Fruit fly (Drosophila melanogaster) whole organism, embryonic: Measurements from ENCODE around the gene Cht6.
A peak's percentile ranks its signal among the peaks of the same experiment; 100 is the strongest.

Experiments
- Atf-2 ChIP-seq: fragments of 200-800 bp; sonication (Bioruptor generic); optimal IDR thresholded peaks from 2 replicates; lab custom pipeline; 2016; ENCODE audit warnings: missing biosample characterization, missing genetic modification characterization
- CG10462 ChIP-seq: fragments of 200-800 bp; sonication (Bioruptor generic); optimal IDR thresholded peaks from 2 replicates; lab custom pipeline; 2016; ENCODE audit warnings: missing biosample characterization, missing genetic modification characterization
- CG10654 ChIP-seq: fragments of 200-800 bp; sonication (Bioruptor generic); optimal IDR thresholded peaks from 2 replicates; lab custom pipeline; 2016; ENCODE audit warnings: missing biosample characterization, missing genetic modification characterization
- CG12071 ChIP-seq: fragments of 200-800 bp; sonication (Bioruptor generic); optimal IDR thresholded peaks from 3 replicates; lab custom pipeline; 2018; ENCODE audit warnings: missing biosample characterization, mild to moderate bottlenecking, missing genetic modification characterization
- CG12155 ChIP-seq: fragments of 200-800 bp; sonication (Bioruptor generic); optimal IDR thresholded peaks from 3 replicates; lab custom pipeline; 2016; ENCODE audit warnings: missing biosample characterization, missing genetic modification characterization
- CG12236 ChIP-seq: fragments of 200-800 bp; sonication (Bioruptor generic); optimal IDR thresholded peaks from 2 replicates; lab custom pipeline; 2016; ENCODE audit warnings: missing biosample characterization, missing genetic modification characterization
- CG14014 ChIP-seq: fragments of 200-800 bp; sonication (Bioruptor generic); IDR thresholded peaks from 2 replicates; pipeline ENCODE4 v1.3.6; 2022; ENCODE audit warnings: missing biosample characterization, missing genetic modification characterization
- CG14050 ChIP-seq: fragments of 200-800 bp; sonication (Bioruptor generic); IDR thresholded peaks from 3 replicates; pipeline ENCODE4 v1.3.6; 2022; ENCODE audit warnings: missing biosample characterization, missing genetic modification characterization
- CG16813 ChIP-seq: fragments of 200-800 bp; sonication (Bioruptor generic); IDR thresholded peaks from 3 replicates; pipeline ENCODE4 v1.3.6; 2022; ENCODE audit warnings: missing biosample characterization, missing genetic modification characterization; ENCODE audit not compliant: partially characterized antibody
- CG2129 ChIP-seq: fragments of 200-800 bp; sonication (Bioruptor generic); IDR thresholded peaks from 2 replicates; pipeline ENCODE4 v1.3.6; 2022; ENCODE audit warnings: missing biosample characterization, missing genetic modification characterization; ENCODE audit not compliant: partially characterized antibody
- CG2202 ChIP-seq: fragments of 200-800 bp; sonication (Bioruptor generic); optimal IDR thresholded peaks from 2 replicates; lab custom pipeline; 2018; ENCODE audit warnings: missing biosample characterization, mild to moderate bottlenecking, missing genetic modification characterization
- CG32767 ChIP-seq: fragments of 200-800 bp; sonication (Bioruptor generic); IDR thresholded peaks from 2 replicates; pipeline ENCODE4 v1.3.6; 2022; ENCODE audit warnings: missing biosample characterization, missing genetic modification characterization
- CG4617 ChIP-seq: fragments of 200-800 bp; sonication (Bioruptor generic); optimal IDR thresholded peaks from 3 replicates; lab custom pipeline; 2016; ENCODE audit warnings: missing biosample characterization, missing genetic modification characterization, borderline replicate concordance
- CG5180 ChIP-seq: fragments of 200-800 bp; sonication (Bioruptor generic); optimal IDR thresholded peaks from 3 replicates; lab custom pipeline; 2017; ENCODE audit warnings: missing biosample characterization, missing genetic modification characterization, mild to moderate bottlenecking, moderate library complexity, missing genetic modification reagents
- CG7987 ChIP-seq: fragments of 200-800 bp; sonication (Bioruptor generic); optimal IDR thresholded peaks from 2 replicates; lab custom pipeline; 2018; ENCODE audit warnings: missing biosample characterization, mild to moderate bottlenecking, missing genetic modification characterization, moderate library complexity
- Dp ChIP-seq: fragments of 200-800 bp; sonication (Bioruptor generic); optimal IDR thresholded peaks from 2 replicates; lab custom pipeline; 2018; ENCODE audit warnings: missing biosample characterization, mild to moderate bottlenecking, missing genetic modification characterization, moderate library complexity
- HLH3B ChIP-seq: fragments of 200-800 bp; sonication (Bioruptor generic); IDR thresholded peaks from 2 replicates; pipeline ENCODE4 v1.3.6; 2022; ENCODE audit warnings: missing biosample characterization, missing genetic modification characterization
- MESR4 ChIP-seq: fragments of 200-800 bp; sonication (Bioruptor generic); optimal IDR thresholded peaks from 2 replicates; lab custom pipeline; 2018; ENCODE audit warnings: missing biosample characterization, mild to moderate bottlenecking, missing genetic modification characterization, moderate library complexity
- NC2α ChIP-seq: fragments of 200-800 bp; sonication (Bioruptor generic); optimal IDR thresholded peaks from 2 replicates; lab custom pipeline; 2016; ENCODE audit warnings: missing biosample characterization, missing genetic modification characterization
- Nf-YA ChIP-seq: fragments of 200-800 bp; sonication (Bioruptor generic); IDR thresholded peaks from 2 replicates; pipeline ENCODE4 v1.3.6; 2022; ENCODE audit warnings: missing biosample characterization, missing genetic modification characterization
- Optix ChIP-seq: fragments of 200-800 bp; sonication (Bioruptor generic); IDR thresholded peaks from 3 replicates; pipeline ENCODE4 v1.3.6; 2022; ENCODE audit warnings: missing biosample characterization, missing genetic modification characterization
- Pdp1 ChIP-seq, 2 experiments: fragments of 200-800 bp; sonication (Bioruptor generic); optimal IDR thresholded peaks; 3 replicates each; lab custom pipeline; 2016; ENCODE audit warnings: missing biosample characterization in 2 of 2, missing genetic modification characterization in 2 of 2, mild to moderate bottlenecking in 1 of 2, moderate library complexity in 1 of 2
- Vsx1 ChIP-seq: fragments of 200-800 bp; sonication (Bioruptor generic); optimal IDR thresholded peaks from 2 replicates; lab custom pipeline; 2017; ENCODE audit warnings: missing biosample characterization, mild to moderate bottlenecking, missing genetic modification characterization, missing genetic modification reagents
- ac ChIP-seq: fragments of 200-800 bp; sonication (Bioruptor generic); optimal IDR thresholded peaks from 3 replicates; lab custom pipeline; 2017; ENCODE audit warnings: missing biosample characterization, mild to moderate bottlenecking, missing genetic modification characterization
- al ChIP-seq: fragments of 200-800 bp; sonication (Bioruptor generic); IDR thresholded peaks from 2 replicates; pipeline ENCODE4 v1.3.6; 2022; ENCODE audit warnings: missing biosample characterization, missing genetic modification characterization
- bab2 ChIP-seq: fragments of 200-800 bp; sonication (Bioruptor generic); optimal IDR thresholded peaks from 2 replicates; lab custom pipeline; 2016; ENCODE audit warnings: missing biosample characterization, missing genetic modification characterization
- crp ChIP-seq, 2 experiments: fragments of 200-800 bp; sonication (Bioruptor generic); optimal IDR thresholded peaks; 2 replicates in 1 of 2; 3 replicates in 1 of 2; lab custom pipeline; 2017; ENCODE audit warnings: missing biosample characterization in 2 of 2, missing genetic modification characterization in 2 of 2, mild to moderate bottlenecking in 1 of 2, moderate library complexity in 1 of 2
- dmrt99B ChIP-seq: fragments of 200-800 bp; sonication (Bioruptor generic); optimal IDR thresholded peaks from 2 replicates; lab custom pipeline; 2018; ENCODE audit warnings: missing biosample characterization, mild to moderate bottlenecking, missing genetic modification characterization, moderate library complexity
- gcm ChIP-seq: fragments of 200-800 bp; sonication (Bioruptor generic); optimal IDR thresholded peaks from 2 replicates; lab custom pipeline; 2019; ENCODE audit warnings: missing biosample characterization, mild to moderate bottlenecking, missing genetic modification characterization, moderate library complexity
- ken ChIP-seq: fragments of 200-800 bp; sonication (Bioruptor generic); IDR thresholded peaks from 3 replicates; pipeline ENCODE4 v1.3.6; 2022; ENCODE audit warnings: missing biosample characterization, missing genetic modification characterization
- lola ChIP-seq, 3 experiments: fragments of >200 bp in 2 of 3; fragments of 200-800 bp in 1 of 3; sonication (Bioruptor generic) in 1 of 3; optimal IDR thresholded peaks; 2 replicates each; lab custom pipeline; 2017 to 2019; ENCODE audit warnings: missing biosample characterization in 3 of 3, missing genetic modification characterization in 3 of 3, mild to moderate bottlenecking in 1 of 3, moderate library complexity in 1 of 3
- mld ChIP-seq: fragments of 200-800 bp; sonication (Bioruptor generic); IDR thresholded peaks from 3 replicates; pipeline ENCODE4 v1.3.6; 2022; ENCODE audit warnings: missing biosample characterization, missing genetic modification characterization; ENCODE audit not compliant: partially characterized antibody
- nerfin-1 ChIP-seq: fragments of 200-800 bp; sonication (Bioruptor generic); optimal IDR thresholded peaks from 3 replicates; lab custom pipeline; 2019; ENCODE audit warnings: missing biosample characterization, mild to moderate bottlenecking, missing genetic modification characterization, moderate library complexity
- nmo ChIP-seq: fragments of 200-800 bp; sonication (Bioruptor generic); optimal IDR thresholded peaks from 2 replicates; lab custom pipeline; 2018; ENCODE audit warnings: missing biosample characterization, mild to moderate bottlenecking, missing genetic modification characterization, moderate library complexity
- pros ChIP-seq: fragments of 200-800 bp; sonication (Bioruptor generic); optimal IDR thresholded peaks from 3 replicates; lab custom pipeline; 2019; ENCODE audit warnings: missing biosample characterization, mild to moderate bottlenecking, missing genetic modification characterization, moderate library complexity
- salm ChIP-seq: fragments of 200-800 bp; sonication (Bioruptor generic); optimal IDR thresholded peaks from 2 replicates; lab custom pipeline; 2018; ENCODE audit warnings: missing biosample characterization, mild to moderate bottlenecking, missing genetic modification characterization
- sc ChIP-seq, 3 experiments: fragments of >200 bp in 2 of 3; fragments of 200-800 bp in 1 of 3; sonication (Bioruptor generic) in 1 of 3; optimal IDR thresholded peaks; 2 replicates in 2 of 3; 3 replicates in 1 of 3; lab custom pipeline; 2017; ENCODE audit warnings: mild to moderate bottlenecking in 1 of 3, missing biosample characterization in 1 of 3, missing genetic modification characterization in 1 of 3, missing genetic modification reagents in 1 of 3
- sd ChIP-seq: fragments of 200-800 bp; sonication (Bioruptor generic); optimal IDR thresholded peaks from 3 replicates; lab custom pipeline; 2018; ENCODE audit warnings: missing biosample characterization, mild to moderate bottlenecking, missing genetic modification characterization, moderate library complexity
- seq ChIP-seq: fragments of 200-800 bp; sonication (Bioruptor generic); IDR thresholded peaks from 2 replicates; pipeline ENCODE4 v1.3.6; 2022; ENCODE audit warnings: missing biosample characterization, missing genetic modification characterization
- sr ChIP-seq: fragments of 200-800 bp; sonication (Bioruptor generic); IDR thresholded peaks from 3 replicates; pipeline ENCODE4 v1.3.6; 2022; ENCODE audit warnings: missing biosample characterization, missing genetic modification characterization
- zf30C ChIP-seq: fragments of 200-800 bp; sonication (Bioruptor generic); optimal IDR thresholded peaks from 3 replicates; lab custom pipeline; 2018; ENCODE audit warnings: missing biosample characterization, mild to moderate bottlenecking, missing genetic modification characterization
- zfh1 ChIP-seq: fragments of 200-800 bp; sonication (Bioruptor generic); IDR thresholded peaks from 3 replicates; pipeline ENCODE4 v1.3.6; 2022; ENCODE audit warnings: missing biosample characterization, missing genetic modification characterization

Cht6 gene

DNA sequence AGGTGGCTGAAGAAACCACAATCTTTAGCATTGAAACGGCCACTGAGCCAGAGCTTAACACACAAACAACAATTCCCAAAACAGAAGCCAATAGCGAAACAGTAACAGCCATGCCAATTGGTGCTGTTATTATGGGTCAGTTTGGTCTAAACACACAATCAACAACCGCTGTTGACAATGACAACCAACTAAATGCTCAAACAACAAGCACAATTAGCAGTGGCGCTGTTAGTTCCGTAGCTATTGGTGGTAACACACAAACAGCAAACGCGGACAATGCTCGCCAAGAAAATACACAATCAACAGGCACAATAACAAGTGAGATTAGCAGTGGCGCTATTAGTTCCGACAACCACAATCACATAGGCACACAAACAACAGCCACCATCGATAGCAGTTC lies 27.2 kb downstream of the Cht6 start (continued):
- TF ChIP-seq Dp (GFP tag; lab: Kevin White, UChicago): no peak
- TF ChIP-seq dmrt99B (tag; lab: Kevin White, UChicago): peak; percentile 21
- 0 out of 3 replicates have a peak, but pooled peaks have one; percentile 12 for TF ChIP-seq ken (GFP tag; lab: Robert Waterston, UW)
- peak; percentile 28 for TF ChIP-seq CG5180 (GFP tag; lab: Kevin White, UChicago)
- TF ChIP-seq Nf-YA (GFP tag; lab: Robert Waterston, UW): peak; percentile 43; the same call in 1 of the 2 replicates
- TF ChIP-seq Vsx1: no peak
- TF ChIP-seq CG14014: peak; percentile 20; the same call in 1 of the 2 replicates
- TF ChIP-seq seq (GFP tag; lab: Robert Waterston, UW): peak; percentile 51; the same call in 1 of the 2 replicates
- TF ChIP-seq CG12071 (GFP tag; lab: Kevin White, UChicago): peak; percentile 44
- no peak for TF ChIP-seq sc (optimal IDR thresholded peaks at IDR 0.05; lab: Kevin White, UChicago)
- no peak for TF ChIP-seq sc (GFP tag; optimal IDR thresholded peaks at IDR 0.05; lab: Kevin White, UChicago)
- no peak for TF ChIP-seq CG12236 (GFP tag; lab: Kevin White, UChicago)
- peak; percentile 13 for TF ChIP-seq CG7987 (GFP tag; lab: Kevin White, UChicago)
- TF ChIP-seq nmo (GFP tag; lab: Kevin White, UChicago): no peak
- no peak for TF ChIP-seq zfh1
- TF ChIP-seq crp (GFP tag; optimal IDR thresholded peaks at IDR 0.05; lab: Kevin White, UChicago): no peak
- peak; percentile 29; the same call in 1 of the 3 replicates for TF ChIP-seq sr (GFP tag; lab: Robert Waterston, UW)
- no peak for TF ChIP-seq NC2α (GFP tag; lab: Kevin White, UChicago)
- no peak for TF ChIP-seq nerfin-1 (tag; lab: Kevin White, UChicago)
- peak; percentile 17; the same call in 1 of the 2 replicates for TF ChIP-seq HLH3B (GFP tag; lab: Robert Waterston, UW)

DNA sequence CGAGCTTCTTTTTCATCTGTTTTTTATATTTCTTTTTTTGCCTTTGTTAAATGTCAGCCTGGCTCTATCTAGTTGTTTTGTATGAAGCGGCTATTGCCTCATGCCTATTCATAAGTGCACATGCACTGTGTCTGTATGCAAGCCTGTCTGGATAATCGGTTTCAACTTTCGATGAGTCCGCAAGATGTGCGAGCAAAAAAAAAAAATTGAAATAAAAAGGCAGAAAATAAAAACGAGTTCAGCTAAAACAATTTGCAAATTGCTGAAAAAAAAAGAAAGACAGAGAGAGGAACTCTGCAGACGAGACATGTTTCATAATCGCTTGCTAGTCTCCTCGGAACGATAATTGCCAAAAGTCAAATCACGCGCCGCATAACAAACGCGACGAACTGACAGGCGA lies 29.1 kb downstream of the Cht6 start:
- TF ChIP-seq salm (tag; lab: Kevin White, UChicago) (no peak), CG10654 (no peak), CG12155 (GFP tag; lab: Kevin White, UChicago) (no peak), MESR4 (GFP tag; lab: Kevin White, UChicago) (no peak), bab2 (GFP tag; lab: Kevin White, UChicago) (no peak), CG2129 (GFP tag; lab: Robert Waterston, UW) (no peak), Optix (no peak), al (no peak), CG14050 (GFP tag; lab: Robert Waterston, UW) (no peak), lola (GFP tag; optimal IDR thresholded peaks at IDR 0.05; lab: Kevin White, UChicago) (no peak), CG2202 (no peak), CG16813 (GFP tag; lab: Robert Waterston, UW) (no peak)

dm6 chrX:10046760-10047159 lies 30.1 kb downstream of the Cht6 start:
- no peak for TF ChIP-seq CG32767
- peak; percentile 19 for TF ChIP-seq sd (tag; lab: Kevin White, UChicago)
- TF ChIP-seq pros (GFP tag; lab: Kevin White, UChicago): peak; percentile 23
- no peak for TF ChIP-seq Atf-2
- TF ChIP-seq seq (GFP tag; lab: Robert Waterston, UW): no peak
- no peak for TF ChIP-seq zf30C (GFP tag; lab: Kevin White, UChicago)
- no peak for TF ChIP-seq gcm (GFP tag; lab: Kevin White, UChicago)
- TF ChIP-seq Pdp1 (GFP tag; optimal IDR thresholded peaks at IDR 0.05; lab: Kevin White, UChicago): peak in 1 of 2 experiments; percentile 85
- no peak for TF ChIP-seq CG10462 (GFP tag; lab: Kevin White, UChicago)
- TF ChIP-seq CG4617 (GFP tag; lab: Kevin White, UChicago): no peak
- TF ChIP-seq ac (GFP tag; lab: Kevin White, UChicago): no peak
- TF ChIP-seq mld: no peak
- TF ChIP-seq, all 482 proteins: peak for 3
